Worm (Caenorhabditis elegans) whole organism, L2 larva: ENCODE data around the gene srlf-29.

Experiments used
- egl-27 ChIP-seq: sonication (generic microtip); optimal IDR thresholded peaks from 3 replicates; lab custom pipeline; 2017; ENCODE audit warnings: missing biosample characterization, missing genetic modification reagents, missing genetic modification characterization
- mdl-1 ChIP-seq, 2 experiments: fragments of 150-350 bp in 1 of 2; sonication (generic microtip) in 1 of 2; optimal IDR thresholded peaks; 2 replicates each; lab custom pipeline; 2017; ENCODE audit warnings: missing biosample characterization in 2 of 2, missing genetic modification characterization in 2 of 2
- nhr-6 ChIP-seq: fragments of 150-350 bp; optimal IDR thresholded peaks from 2 replicates; lab custom pipeline; 2014; ENCODE audit warnings: missing biosample characterization, missing genetic modification characterization

DNA sequence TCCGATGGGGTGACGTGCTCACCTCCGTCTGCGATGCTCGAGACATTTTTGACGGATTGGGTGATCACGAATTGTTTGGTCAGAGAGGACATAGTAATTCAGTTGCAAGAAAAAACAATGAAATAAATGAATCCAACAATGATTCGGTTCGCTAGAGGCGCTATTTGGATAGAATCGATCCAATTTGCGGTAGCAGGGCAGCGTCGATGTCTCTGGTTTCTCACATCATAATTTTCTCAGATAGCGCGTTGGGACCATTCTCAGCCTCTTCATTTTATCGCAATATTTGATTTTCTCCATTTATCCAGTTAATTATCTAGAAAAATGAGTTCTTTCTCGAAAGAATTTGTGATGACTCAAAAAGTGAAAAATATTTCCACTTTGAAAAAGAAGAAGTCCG lies 40.3 kb downstream of the srlf-29 start, which contains the start of gene sdz-18:
- TF ChIP-seq nhr-6 (tag; lab: Kevin White, UChicago) = no peak
- no peak for TF ChIP-seq egl-27
- no peak for TF ChIP-seq mdl-1 (tag; optimal IDR thresholded peaks at IDR 0.05; lab: Kevin White, UChicago)
